Worm (Caenorhabditis elegans) whole organism, young adult: Measurements from ENCODE around the gene fbxb-9.
A peak's percentile ranks its signal among the peaks of the same experiment; 100 is the strongest.

Experiments
- B0035.1 ChIP-seq: sonication (generic microtip); optimal IDR thresholded peaks from 2 replicates; lab custom pipeline; 2016; ENCODE audit warnings: missing genetic modification characterization, mild to moderate bottlenecking, missing compliant biosample characterization, missing genotype, missing genetic modification reagents
- B0336.3 ChIP-seq: fragments of 200-800 bp; sonication (Bioruptor generic); IDR thresholded peaks from 2 replicates; pipeline ENCODE4 v1.3.6; 2022; ENCODE audit warnings: missing genetic modification characterization, missing compliant biosample characterization
- C06A6.2 ChIP-seq: fragments of 200-800 bp; sonication (Bioruptor generic); conservative IDR thresholded peaks from 2 replicates; pipeline ENCODE4 v1.3.6; 2022; ENCODE audit warnings: missing genetic modification characterization, missing compliant biosample characterization
- D2030.7 ChIP-seq: fragments of 200-800 bp; sonication (Bioruptor generic); IDR thresholded peaks from 2 replicates; pipeline ENCODE4 v1.3.6; 2022; ENCODE audit warnings: missing genetic modification reagents, missing genetic modification characterization, missing compliant biosample characterization
- F10E7.11 ChIP-seq: sonication (generic microtip); optimal IDR thresholded peaks from 2 replicates; lab custom pipeline; 2017; ENCODE audit warnings: mild to moderate bottlenecking, missing genetic modification characterization, moderate library complexity, missing compliant biosample characterization
- F33H1.4 ChIP-seq: fragments of 200-800 bp; sonication (Bioruptor generic); IDR thresholded peaks from 2 replicates; pipeline ENCODE4 v1.3.6; 2022; ENCODE audit warnings: missing genetic modification reagents, missing genetic modification characterization, missing compliant biosample characterization
- F39B2.1 ChIP-seq: fragments of 200-800 bp; sonication (Bioruptor generic); IDR thresholded peaks from 2 replicates; pipeline ENCODE4 v1.3.6; 2022; ENCODE audit warnings: missing genetic modification reagents, missing genetic modification characterization, missing compliant biosample characterization
- K11D2.4 ChIP-seq: fragments of 200-800 bp; sonication (Bioruptor generic); IDR thresholded peaks from 2 replicates; pipeline ENCODE4 v1.3.6; 2022; ENCODE audit warnings: missing genetic modification reagents, missing genetic modification characterization, missing compliant biosample characterization
- T26A5.8 ChIP-seq: sonication (generic microtip); optimal IDR thresholded peaks from 2 replicates; lab custom pipeline; 2016; ENCODE audit warnings: missing genetic modification characterization, missing compliant biosample characterization
- Y79H2A.3 ChIP-seq: fragments of 200-800 bp; sonication (Bioruptor generic); conservative IDR thresholded peaks from 2 replicates; pipeline ENCODE4 v1.3.6; 2022; ENCODE audit warnings: missing genetic modification reagents, missing genetic modification characterization, missing compliant biosample characterization
- Y95B8A.8 ChIP-seq: fragments of 200-800 bp; sonication (Bioruptor generic); IDR thresholded peaks from 2 replicates; pipeline ENCODE4 v1.3.6; 2022; ENCODE audit warnings: missing genetic modification reagents, missing genetic modification characterization, missing compliant biosample characterization
- ama-1 ChIP-seq, 3 experiments: fragments of 150-350 bp in 1 of 3; sonication (generic microtip) in 2 of 3; optimal IDR thresholded peaks; 2 replicates each; lab custom pipeline; 2014 to 2018; ENCODE audit warnings: missing biosample characterization in 2 of 3, missing genetic modification characterization in 2 of 3, missing genetic modification reagents in 2 of 3
- atf-7 ChIP-seq: sonication (generic microtip); optimal IDR thresholded peaks from 2 replicates; lab custom pipeline; 2017; ENCODE audit warnings: mild to moderate bottlenecking, missing genetic modification characterization, missing compliant biosample characterization
- attf-5 ChIP-seq: fragments of 200-800 bp; sonication (Bioruptor generic); optimal IDR thresholded peaks from 2 replicates; lab custom pipeline; 2018; ENCODE audit warnings: mild to moderate bottlenecking, missing genetic modification characterization, missing compliant biosample characterization
- bed-1 ChIP-seq: fragments of 200-800 bp; sonication (Bioruptor generic); IDR thresholded peaks from 2 replicates; pipeline ENCODE4 v1.3.6; 2022; ENCODE audit warnings: missing genetic modification reagents, missing genetic modification characterization, missing compliant biosample characterization
- cebp-1 ChIP-seq, 2 experiments: fragments of 200-800 bp in 1 of 2; sonication (Bioruptor generic) in 1 of 2; sonication (generic microtip) in 1 of 2; IDR thresholded peaks in 1 of 2; optimal IDR thresholded peaks in 1 of 2; 2 replicates each; pipeline versions ENCODE4 v1.3.6 to Lab custom; 2017 to 2022; ENCODE audit warnings: missing compliant biosample characterization in 2 of 2, missing genetic modification characterization in 2 of 2, mild to moderate bottlenecking in 1 of 2, missing genetic modification reagents in 1 of 2, moderate library complexity in 1 of 2
- ceh-100 ChIP-seq: fragments of 200-800 bp; sonication (Bioruptor generic); IDR thresholded peaks from 2 replicates; pipeline ENCODE4 v1.3.6; 2022; ENCODE audit warnings: missing genetic modification reagents, missing genetic modification characterization, missing compliant biosample characterization
- ceh-79 ChIP-seq: sonication (generic microtip); optimal IDR thresholded peaks from 2 replicates; lab custom pipeline; 2017; ENCODE audit warnings: mild to moderate bottlenecking, missing genetic modification characterization, missing compliant biosample characterization
- die-1 ChIP-seq: sonication (generic microtip); optimal IDR thresholded peaks from 2 replicates; lab custom pipeline; 2016; ENCODE audit warnings: missing genotype, mild to moderate bottlenecking, missing genetic modification characterization, missing compliant biosample characterization
- dpff-1 ChIP-seq: sonication (generic microtip); optimal IDR thresholded peaks from 2 replicates; lab custom pipeline; 2017; ENCODE audit warnings: mild to moderate bottlenecking, missing genetic modification characterization, missing compliant biosample characterization
- egl-18 ChIP-seq: fragments of 200-800 bp; sonication (Bioruptor generic); IDR thresholded peaks from 2 replicates; pipeline ENCODE4 v1.3.6; 2022; ENCODE audit warnings: missing genetic modification reagents, missing genetic modification characterization, missing compliant biosample characterization
- ekl-4 ChIP-seq: fragments of 200-800 bp; sonication (Bioruptor generic); IDR thresholded peaks from 2 replicates; pipeline ENCODE4 v1.3.6; 2022; ENCODE audit warnings: missing genetic modification reagents, missing genetic modification characterization, missing compliant biosample characterization
- him-1 ChIP-seq: sonication (generic microtip); optimal IDR thresholded peaks from 2 replicates; lab custom pipeline; 2016; ENCODE audit warnings: missing genotype, missing genetic modification reagents, missing genetic modification characterization, missing compliant biosample characterization
- hlh-26 ChIP-seq: fragments of 200-800 bp; sonication (Bioruptor generic); conservative IDR thresholded peaks from 2 replicates; pipeline ENCODE4 v1.3.6; 2022; ENCODE audit warnings: missing genetic modification reagents, missing genetic modification characterization, missing compliant biosample characterization
- hmg-20 ChIP-seq: fragments of 200-800 bp; sonication (Bioruptor generic); IDR thresholded peaks from 2 replicates; pipeline ENCODE4 v1.3.6; 2022; ENCODE audit warnings: missing genetic modification reagents, missing genetic modification characterization, missing compliant biosample characterization
- lin-35 ChIP-seq, 3 experiments: fragments of 150-350 bp in 2 of 3; sonication (generic microtip) in 1 of 3; optimal IDR thresholded peaks; 2 replicates each; lab custom pipeline; 2014 to 2018; ENCODE audit warnings: missing biosample characterization in 3 of 3, missing genetic modification characterization in 3 of 3, missing genetic modification reagents in 3 of 3
- lin-40 ChIP-seq: sonication (generic microtip); optimal IDR thresholded peaks from 2 replicates; lab custom pipeline; 2016; ENCODE audit warnings: missing genetic modification characterization, mild to moderate bottlenecking, missing compliant biosample characterization, missing genotype, missing genetic modification reagents
- lir-1 ChIP-seq: fragments of 200-800 bp; sonication (Bioruptor generic); conservative IDR thresholded peaks from 2 replicates; pipeline ENCODE4 v1.3.6; 2022; ENCODE audit warnings: missing genetic modification reagents, missing genetic modification characterization, missing compliant biosample characterization
- madf-8 ChIP-seq: fragments of 200-800 bp; sonication (Bioruptor generic); conservative IDR thresholded peaks from 2 replicates; pipeline ENCODE4 v1.3.6; 2022; ENCODE audit warnings: missing genetic modification reagents, missing genetic modification characterization, missing compliant biosample characterization
- mes-4 ChIP-seq: sonication (generic microtip); optimal IDR thresholded peaks from 2 replicates; lab custom pipeline; 2016; ENCODE audit warnings: missing genotype, missing genetic modification characterization, missing compliant biosample characterization
- nfya-2 ChIP-seq: fragments of 200-800 bp; sonication (Bioruptor generic); IDR thresholded peaks from 2 replicates; pipeline ENCODE4 v1.3.6; 2022; ENCODE audit warnings: missing genetic modification reagents, missing genetic modification characterization, missing compliant biosample characterization
- nhr-27 ChIP-seq: fragments of 200-800 bp; sonication (Bioruptor generic); optimal IDR thresholded peaks from 2 replicates; lab custom pipeline; 2018; ENCODE audit warnings: mild to moderate bottlenecking, missing genetic modification characterization, moderate library complexity, missing compliant biosample characterization
- nhr-90 ChIP-seq: sonication (generic microtip); optimal IDR thresholded peaks from 2 replicates; lab custom pipeline; 2016; ENCODE audit warnings: missing genotype, mild to moderate bottlenecking, missing genetic modification characterization, missing compliant biosample characterization
- rec-8 ChIP-seq, 2 experiments: sonication (generic microtip); optimal IDR thresholded peaks; 2 replicates each; lab custom pipeline; 2016; ENCODE audit warnings: mild to moderate bottlenecking in 2 of 2, missing genetic modification characterization in 2 of 2, missing genetic modification reagents in 2 of 2, missing genotype in 2 of 2, missing biosample characterization in 1 of 2, missing compliant biosample characterization in 1 of 2, moderate library complexity in 1 of 2
- snpc-1.3 ChIP-seq: sonication (generic microtip); optimal IDR thresholded peaks from 2 replicates; lab custom pipeline; 2017; ENCODE audit warnings: missing genetic modification characterization, mild to moderate bottlenecking, missing compliant biosample characterization, antibody characterized with exemption, moderate library complexity, missing genotype, missing genetic modification reagents; ENCODE audit not compliant: insufficient read depth
- snpc-3.4 ChIP-seq: sonication (generic microtip); optimal IDR thresholded peaks from 2 replicates; lab custom pipeline; 2017; ENCODE audit warnings: missing genetic modification characterization, mild to moderate bottlenecking, missing compliant biosample characterization, antibody characterized with exemption, moderate library complexity, missing genotype, missing genetic modification reagents
- snpc-4 ChIP-seq, 5 experiments: fragments of 150-350 bp in 1 of 5; sonication (generic microtip) in 4 of 5; optimal IDR thresholded peaks; 2 replicates each; lab custom pipeline; 2014 to 2018; ENCODE audit warnings: missing genetic modification characterization in 5 of 5, missing biosample characterization in 3 of 5, antibody characterized with exemption in 2 of 5, mild to moderate bottlenecking in 2 of 5, missing compliant biosample characterization in 2 of 5, missing genotype in 2 of 5, moderate library complexity in 2 of 5, missing genetic modification reagents in 1 of 5
- tbp1 ChIP-seq: fragments of 200-800 bp; sonication (Bioruptor generic); optimal IDR thresholded peaks from 2 replicates; lab custom pipeline; 2018; ENCODE audit warnings: mild to moderate bottlenecking, missing genetic modification characterization, missing compliant biosample characterization
- ztf-6 ChIP-seq: fragments of 200-800 bp; sonication (Bioruptor generic); IDR thresholded peaks from 2 replicates; pipeline ENCODE4 v1.3.6; 2022; ENCODE audit warnings: missing genetic modification reagents, missing genetic modification characterization, missing compliant biosample characterization

Gene fbxb-9

DNA sequence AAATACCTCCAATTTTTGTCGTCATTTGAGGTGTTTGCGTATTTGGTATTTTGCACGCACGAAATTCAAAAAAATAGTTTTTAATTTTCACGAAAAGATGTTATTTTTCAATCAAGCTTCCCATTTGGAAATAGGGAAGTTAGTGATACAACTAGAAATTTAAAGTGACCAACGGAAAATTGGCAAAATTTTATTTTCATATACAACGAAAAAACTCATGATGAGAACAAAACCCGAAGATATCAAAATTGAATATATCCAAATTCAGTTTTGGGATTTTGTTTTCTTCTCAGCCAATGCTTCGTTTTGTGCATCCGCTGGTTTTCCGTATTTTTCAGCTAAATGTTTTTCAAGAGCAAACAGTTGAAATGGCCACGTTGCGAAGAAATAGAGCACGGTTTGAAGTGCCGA, 16.4 kb downstream of the fbxb-9 start (continued):
- no peak for TF ChIP-seq hlh-26
- peak in 1 of 2 experiments; percentile 53 for TF ChIP-seq rec-8 (tag; optimal IDR thresholded peaks at IDR 0.05; lab: Kevin White, UChicago)
- no peak for TF ChIP-seq hmg-20 (GFP tag; lab: Robert Waterston, UW)
- TF ChIP-seq madf-8 (GFP tag; lab: Robert Waterston, UW), result no peak
- TF ChIP-seq him-1 (tag; lab: Kevin White, UChicago), result peak; percentile 64
- peak; percentile 20; the same call in 1 of the 2 replicates for TF ChIP-seq ceh-100 (GFP tag; lab: Robert Waterston, UW)
- TF ChIP-seq atf-7 (tag; lab: Kevin White, UChicago), result peak; percentile 46
- TF ChIP-seq snpc-1.3 (tag; lab: Kevin White, UChicago), result peak; percentile 26
- peak; percentile 61 for TF ChIP-seq B0035.1
- TF ChIP-seq C06A6.2, result no peak
- TF ChIP-seq K11D2.4 (GFP tag; lab: Robert Waterston, UW), result no peak
- 0 out of 2 replicates have a peak, but pooled peaks have one; percentile 39 for TF ChIP-seq Y79H2A.3 (GFP tag; lab: Robert Waterston, UW)
- TF ChIP-seq F33H1.4 (GFP tag; lab: Robert Waterston, UW), result peak; percentile 32
- TF ChIP-seq dpff-1, result peak; percentile 91
- no peak for TF ChIP-seq mes-4 (tag; lab: Kevin White, UChicago)
- no peak for TF ChIP-seq cebp-1 (GFP tag; IDR thresholded peaks at IDR 0.05; lab: Robert Waterston, UW)
- TF ChIP-seq cebp-1 (tag; optimal IDR thresholded peaks at IDR 0.05; lab: Kevin White, UChicago), result peak; percentile 28
- TF ChIP-seq Y95B8A.8 (GFP tag; lab: Robert Waterston, UW), result 0 out of 2 replicates have a peak, but pooled peaks have one; percentile 50
- peak; percentile 57 for TF ChIP-seq ceh-79 (tag; lab: Kevin White, UChicago)
- peak; percentile 75 for TF ChIP-seq nhr-27 (tag; lab: Kevin White, UChicago)
- TF ChIP-seq ekl-4, result peak; percentile 72
- TF ChIP-seq ztf-6 (GFP tag; lab: Robert Waterston, UW), result no peak
- no peak for TF ChIP-seq egl-18 (GFP tag; lab: Robert Waterston, UW)
- TF ChIP-seq nhr-90, result peak; percentile 24
- peak; percentile 53 for TF ChIP-seq snpc-3.4 (tag; lab: Kevin White, UChicago)
- TF ChIP-seq F10E7.11 (tag; lab: Kevin White, UChicago), result peak; percentile 91
- peak; percentile 35 for TF ChIP-seq die-1 (tag; lab: Kevin White, UChicago)
- TF ChIP-seq ama-1 (optimal IDR thresholded peaks at IDR 0.05; lab: Kevin White, UChicago), result no peak
- TF ChIP-seq ama-1 (GFP tag; optimal IDR thresholded peaks at IDR 0.05; lab: Kevin White, UChicago), result peak in 1 of 2 experiments; percentile 63
- peak in 1 of 3 experiments; percentile 47 for TF ChIP-seq lin-35 (GFP tag; optimal IDR thresholded peaks at IDR 0.05; lab: Kevin White, UChicago)
- peak; percentile 54 for TF ChIP-seq snpc-4 (GFP tag; optimal IDR thresholded peaks at IDR 0.05; lab: Kevin White, UChicago)
- peak in 2 of 4 experiments; percentile 37 to 45 for TF ChIP-seq snpc-4 (tag; optimal IDR thresholded peaks at IDR 0.05; lab: Kevin White, UChicago)
- TF ChIP-seq attf-5, result peak; percentile 17
- TF ChIP-seq lin-40 (tag; lab: Kevin White, UChicago), result no peak
- peak; percentile 33; the same call in 1 of the 2 replicates for TF ChIP-seq D2030.7 (GFP tag; lab: Robert Waterston, UW)
- no peak for TF ChIP-seq bed-1 (GFP tag; lab: Robert Waterston, UW)
- TF ChIP-seq nfya-2 (GFP tag; lab: Robert Waterston, UW), result peak; percentile 73; the same call in 1 of the 2 replicates
- no peak for TF ChIP-seq F39B2.1 (GFP tag; lab: Robert Waterston, UW)
- peak; percentile 59 for TF ChIP-seq T26A5.8 (tag; lab: Kevin White, UChicago)
- no peak for TF ChIP-seq lir-1 (GFP tag; lab: Robert Waterston, UW)
- peak; percentile 42 for TF ChIP-seq tbp1 (GFP tag; lab: Kevin White, UChicago)
- TF ChIP-seq B0336.3 (GFP tag; lab: Robert Waterston, UW), result peak; percentile 53; the same call in 1 of the 2 replicates
